Fruit fly (Drosophila melanogaster): Measurements from ENCODE around the gene CG33710.

DNA sequence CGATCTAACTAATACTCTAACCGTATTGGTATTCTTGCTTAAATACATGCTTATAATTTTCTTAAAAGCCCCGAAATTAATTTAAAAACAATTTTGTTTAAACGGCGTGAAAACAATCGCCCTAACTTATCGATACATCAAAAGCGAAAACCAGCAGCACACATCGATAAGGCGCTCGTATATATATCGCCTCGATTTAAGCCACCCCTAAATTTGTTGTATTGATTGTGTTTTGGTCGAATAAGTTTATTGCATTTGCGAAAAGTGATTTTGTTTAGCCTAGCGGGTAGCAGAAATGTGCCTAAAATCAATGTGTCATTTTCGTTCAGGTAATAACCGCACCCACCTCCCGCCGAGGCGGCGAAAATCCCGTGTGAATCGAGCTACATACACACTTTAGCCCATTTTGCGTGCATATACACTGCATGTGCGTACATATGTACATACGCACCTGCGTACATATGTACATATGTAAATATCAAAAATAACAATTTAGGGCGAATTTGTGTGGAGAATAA is 39.2 kb upstream of the CG33710 start, which contains the start of the genes CG7646 and Nca:
- TF ChIP-seq CG8478 (optimal IDR thresholded peaks at IDR 0.05) (no peak), CTCF (optimal IDR thresholded peaks at IDR 0.05) (no peak)

Measured in S2 (cell line).